Fruit fly (Drosophila melanogaster) whole organism, prepupa: ENCODE data around the gene CG4267.

Source experiments
- CG8632 ChIP-seq: fragments of 200-800 bp; sonication (Bioruptor generic); optimal IDR thresholded peaks from 3 replicates; lab custom pipeline; 2016; ENCODE audit warnings: missing biosample characterization, missing genetic modification characterization
- Hr39 ChIP-seq: fragments of 200-800 bp; sonication (Bioruptor generic); optimal IDR thresholded peaks from 2 replicates; lab custom pipeline; 2016; ENCODE audit warnings: missing biosample characterization, missing genetic modification characterization

DNA sequence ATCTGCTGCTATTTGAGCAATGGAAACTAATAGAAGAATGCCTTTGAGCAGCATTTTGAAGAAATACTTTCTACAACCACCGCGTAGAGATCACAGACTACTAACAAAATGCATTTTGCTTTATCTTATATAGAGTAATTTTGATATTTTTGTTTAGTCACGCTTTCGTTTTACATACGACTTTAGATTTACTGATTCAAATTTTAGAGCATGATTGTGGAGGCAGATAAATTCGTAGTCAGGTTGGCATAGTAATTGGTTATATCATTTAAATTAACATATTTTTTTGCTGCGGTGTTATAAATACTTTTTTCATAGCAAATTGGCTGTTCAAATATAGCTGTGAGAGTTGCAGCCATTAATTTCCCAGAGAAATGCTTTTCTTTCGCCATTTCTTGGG lies 26.9 kb downstream of the CG4267 start, which contains the start of gene CG17242:
- TF ChIP-seq CG8632 (GFP tag; lab: Kevin White, UChicago) (no peak), Hr39 (no peak)
